Fruit fly (Drosophila melanogaster): ENCODE measurements around the gene CG33658.

Gene CG33658

dm6 chr3R:24875939-24876842, 35.2 kb upstream of the CG33658 start, which contains the start of gene CG3744 (continued):
- peak; percentile 93 for TF ChIP-seq unc-4 (GFP tag; IDR thresholded peaks at IDR 0.05; ENCODE audit: partially characterized antibody)
- peak; percentile 23 for TF ChIP-seq CG3995 (GFP tag; optimal IDR thresholded peaks at IDR 0.05)
- no peak for TF ChIP-seq CTCF (GFP tag; optimal IDR thresholded peaks at IDR 0.05)
- no peak for TF ChIP-seq sc (optimal IDR thresholded peaks at IDR 0.05)
- TF ChIP-seq sc (GFP tag; optimal IDR thresholded peaks at IDR 0.05), result peak; percentile 64
- TF ChIP-seq E2f2 (GFP tag; IDR thresholded peaks at IDR 0.05), result no peak
- TF ChIP-seq pnt (GFP tag; optimal IDR thresholded peaks at IDR 0.05), result peak; percentile 82
- TF ChIP-seq ase (GFP tag; IDR thresholded peaks at IDR 0.05), result peak; percentile 95
- TF ChIP-seq CG15073 (GFP tag; optimal IDR thresholded peaks at IDR 0.05), result peak; percentile 49
- peak; percentile 94 for TF ChIP-seq Xbp1 (GFP tag; optimal IDR thresholded peaks at IDR 0.05)
- TF ChIP-seq CG10321 (GFP tag; IDR thresholded peaks at IDR 0.05), result peak; percentile 77
- TF ChIP-seq CG17385 (GFP tag; optimal IDR thresholded peaks at IDR 0.05), result peak; percentile 80
- peak; percentile 90 for TF ChIP-seq CG3281 (GFP tag; optimal IDR thresholded peaks at IDR 0.05)
- peak; percentile 90 for TF ChIP-seq CG15269 (tag; optimal IDR thresholded peaks at IDR 0.05)
- TF ChIP-seq Side (GFP tag; optimal IDR thresholded peaks at IDR 0.05), result peak; percentile 39
- peak; percentile 85 for TF ChIP-seq CG10267 (tag; optimal IDR thresholded peaks at IDR 0.05)
- TF ChIP-seq CG13775 (GFP tag; optimal IDR thresholded peaks at IDR 0.05), result peak; percentile 89
- no peak for TF ChIP-seq sqz (GFP tag; optimal IDR thresholded peaks at IDR 0.05)
- peak; percentile 92 for TF ChIP-seq Lhr (GFP tag; optimal IDR thresholded peaks at IDR 0.05)
- TF ChIP-seq trh (GFP tag; optimal IDR thresholded peaks at IDR 0.05), result peak; percentile 76
- peak; percentile 95 for TF ChIP-seq Blimp-1 (GFP tag; optimal IDR thresholded peaks at IDR 0.05)
- peak; percentile 96 for TF ChIP-seq CG16813 (GFP tag; IDR thresholded peaks at IDR 0.05; ENCODE audit: partially characterized antibody)
- TF ChIP-seq CG15011 (GFP tag; optimal IDR thresholded peaks at IDR 0.05), result peak; percentile 53
- no peak for TF ChIP-seq CG17568 (GFP tag; optimal IDR thresholded peaks at IDR 0.05)
- peak; percentile 78 for TF ChIP-seq gsb-n (tag; optimal IDR thresholded peaks at IDR 0.05)
- TF ChIP-seq MBD-R2 (GFP tag; IDR thresholded peaks at IDR 0.05), result peak; percentile 90
- TF ChIP-seq CG6813 (GFP tag; optimal IDR thresholded peaks at IDR 0.05), result peak; percentile 79
- TF ChIP-seq CG2889 (GFP tag; IDR thresholded peaks at IDR 0.05), result peak; percentile 85
- TF ChIP-seq al (GFP tag; IDR thresholded peaks at IDR 0.05), result peak; percentile 94
- peak; percentile 76 for TF ChIP-seq gcm (GFP tag; optimal IDR thresholded peaks at IDR 0.05)
- TF ChIP-seq org-1 (GFP tag; optimal IDR thresholded peaks at IDR 0.05), result peak; percentile 58
- TF ChIP-seq CG11696 (GFP tag; IDR thresholded peaks at IDR 0.05), result peak; percentile 81
- peak; percentile 77 for TF ChIP-seq CG1647 (GFP tag; optimal IDR thresholded peaks at IDR 0.05)
- TF ChIP-seq lola (GFP tag; optimal IDR thresholded peaks at IDR 0.05), result peak in 1 of 3 experiments; percentile 88
- peak; percentile 84 for TF ChIP-seq Nf-YC (tag; optimal IDR thresholded peaks at IDR 0.05)
- peak; percentile 67 for TF ChIP-seq jumu (GFP tag; optimal IDR thresholded peaks at IDR 0.05)
- TF ChIP-seq CG11085 (GFP tag; IDR thresholded peaks at IDR 0.05), result peak; percentile 94
- peak; percentile 84 for TF ChIP-seq trem (tag; optimal IDR thresholded peaks at IDR 0.05)
- TF ChIP-seq slou (GFP tag; optimal IDR thresholded peaks at IDR 0.05), result peak; percentile 85
- peak; percentile 88 for TF ChIP-seq E2f1 (GFP tag; IDR thresholded peaks at IDR 0.05)
- peak; percentile 91 for TF ChIP-seq Fer2 (tag; optimal IDR thresholded peaks at IDR 0.05)
- TF ChIP-seq rib (GFP tag; IDR thresholded peaks at IDR 0.05), result peak; percentile 90
- TF ChIP-seq CrebB (tag; optimal IDR thresholded peaks at IDR 0.05), result peak; percentile 69
- peak; percentile 38; the same call in 1 of the 3 replicates for TF ChIP-seq z (GFP tag; IDR thresholded peaks at IDR 0.05)
- peak; percentile 96 for TF ChIP-seq CG13287 (GFP tag; IDR thresholded peaks at IDR 0.05; ENCODE audit: partially characterized antibody)
- TF ChIP-seq CkIIα-i1 (GFP tag; IDR thresholded peaks at IDR 0.05), result 0 out of 2 replicates have a peak, but pooled peaks have one; percentile 52
- peak; percentile 96 for TF ChIP-seq CG3847 (GFP tag; IDR thresholded peaks at IDR 0.05)
- no peak for TF ChIP-seq abd-A (tag; optimal IDR thresholded peaks at IDR 0.05)
- peak; percentile 90 for TF ChIP-seq CG1602 (GFP tag; optimal IDR thresholded peaks at IDR 0.05)
